Worm (Caenorhabditis elegans) whole organism, late embryonic: ENCODE measurements around the gene K09D9.14.

Experiments used
- K09A11.1 ChIP-seq: sonication (generic microtip); optimal IDR thresholded peaks from 2 replicates; lab custom pipeline; 2017; ENCODE audit warnings: antibody characterized with exemption, mild to moderate bottlenecking, missing genetic modification characterization, missing compliant biosample characterization; ENCODE audit not compliant: insufficient read depth
- Y22D7AL.16 ChIP-seq: sonication (generic microtip); optimal IDR thresholded peaks from 2 replicates; lab custom pipeline; 2016; ENCODE audit warnings: missing genetic modification characterization, missing compliant biosample characterization
- ama-1 ChIP-seq: fragments of 150-350 bp; optimal IDR thresholded peaks from 2 replicates; lab custom pipeline; 2014
- ceh-18 ChIP-seq: sonication (generic microtip); optimal IDR thresholded peaks from 2 replicates; lab custom pipeline; 2016; ENCODE audit warnings: missing genetic modification characterization, missing compliant biosample characterization
- fkh-10 ChIP-seq: fragments of 150-350 bp; optimal IDR thresholded peaks from 2 replicates; lab custom pipeline; 2014; ENCODE audit warnings: missing biosample characterization, missing genetic modification reagents, missing genetic modification characterization
- hlh-13 ChIP-seq: fragments of 200-800 bp; sonication (Bioruptor generic); optimal IDR thresholded peaks from 2 replicates; lab custom pipeline; 2018; ENCODE audit warnings: mild to moderate bottlenecking, missing genetic modification characterization, missing compliant biosample characterization
- hlh-30 ChIP-seq: sonication (generic microtip); optimal IDR thresholded peaks from 2 replicates; lab custom pipeline; 2017; ENCODE audit warnings: antibody characterized with exemption, missing genetic modification characterization, missing compliant biosample characterization; ENCODE audit not compliant: insufficient read depth
- pros-1 ChIP-seq: fragments of 150-350 bp; optimal IDR thresholded peaks from 2 replicates; lab custom pipeline; 2014; ENCODE audit warnings: missing biosample characterization, missing genetic modification reagents, missing genetic modification characterization
- tbx-2 ChIP-seq: sonication (generic microtip); optimal IDR thresholded peaks from 2 replicates; lab custom pipeline; 2016; ENCODE audit warnings: missing genetic modification characterization, missing compliant biosample characterization

DNA sequence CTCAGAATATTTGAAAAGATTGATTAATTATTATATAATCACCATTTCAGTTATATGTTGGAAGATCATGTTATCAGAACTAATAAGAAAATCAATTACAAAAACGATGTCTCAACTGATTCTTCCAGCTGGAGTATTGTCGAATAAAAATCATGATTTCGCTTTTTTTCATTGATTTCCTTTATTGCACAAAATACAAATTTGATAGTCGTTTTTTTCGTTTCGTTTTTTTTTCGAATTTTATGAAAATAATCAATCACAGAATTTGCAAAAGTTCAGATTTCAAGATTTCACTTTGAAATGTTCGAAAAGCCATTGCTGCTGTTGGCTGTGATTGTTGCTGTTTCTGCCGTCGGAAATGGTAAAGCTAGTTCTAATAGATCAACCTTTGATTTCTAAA is 14.1 kb upstream of the K09D9.14 start, which contains the start of gene C49G7.13:
- no peak for TF ChIP-seq fkh-10
- no peak for TF ChIP-seq tbx-2 (tag; lab: Kevin White, UChicago)
- no peak for TF ChIP-seq ceh-18
- no peak for TF ChIP-seq hlh-30 (tag; lab: Kevin White, UChicago)
- no peak for TF ChIP-seq ama-1 (lab: Kevin White, UChicago)
- no peak for TF ChIP-seq Y22D7AL.16 (tag; lab: Kevin White, UChicago)
- no peak for TF ChIP-seq K09A11.1
- TF ChIP-seq pros-1 (tag; lab: Kevin White, UChicago) = no peak
- no peak for TF ChIP-seq hlh-13 (GFP tag; lab: Kevin White, UChicago)
